Worm (Caenorhabditis elegans): ENCODE measurements around the gene scl-19.

- TF ChIP-seq R02D3.7 (tag; optimal IDR thresholded peaks at IDR 0.05): no peak
- TF ChIP-seq fos-1 (tag; optimal IDR thresholded peaks at IDR 0.05): no peak
- no peak for TF ChIP-seq ceh-82 (tag; optimal IDR thresholded peaks at IDR 0.05)
- TF ChIP-seq elt-1 (tag; optimal IDR thresholded peaks at IDR 0.05): no peak
- no peak for TF ChIP-seq nhr-77 (tag; optimal IDR thresholded peaks at IDR 0.05)
- no peak for TF ChIP-seq aly-2 (tag; optimal IDR thresholded peaks at IDR 0.05)
Observed at ce11 chrV:18770623-18771022, 38.8 kb downstream of the scl-19 start, which contains the start of gene clec-255.
